Fruit fly (Drosophila melanogaster): ENCODE measurements around the gene Bdbt.

Gene Bdbt

DNA sequence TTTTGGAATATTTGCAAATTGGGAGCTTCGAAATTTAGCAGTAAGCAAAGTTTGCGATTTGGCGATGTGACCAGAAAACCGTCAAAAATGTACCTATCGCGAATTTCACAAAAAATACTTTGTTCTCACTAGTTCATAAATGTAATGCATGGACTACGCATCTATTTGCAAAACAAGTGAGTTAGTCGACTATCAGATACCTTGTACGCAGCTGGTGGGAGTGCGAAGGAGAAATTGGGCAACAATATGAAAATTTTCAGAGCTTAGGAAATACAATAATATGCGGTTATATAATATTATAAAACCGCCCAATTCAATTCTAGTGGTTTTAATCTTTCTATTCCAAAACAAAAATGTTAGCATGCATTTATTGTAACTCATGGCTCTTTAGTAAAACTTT, at the start of gene Bdbt:
Bdbt (minus strand) TSS at position 73 of the 400 bp plus-strand sequence.
- TF ChIP-seq CG11093 (GFP tag; IDR thresholded peaks at IDR 0.05) (no peak), gsb-n (tag; optimal IDR thresholded peaks at IDR 0.05) (no peak), mam (GFP tag; optimal IDR thresholded peaks at IDR 0.05) (peak; percentile 39), CG32767 (GFP tag; IDR thresholded peaks at IDR 0.05) (no peak), tgo (GFP tag; IDR thresholded peaks at IDR 0.05) (no peak), Pdp1 (GFP tag; optimal IDR thresholded peaks at IDR 0.05) (peak; percentile 13 to 94), D (optimal IDR thresholded peaks at IDR 0.05) (no peak), D (GFP tag; optimal IDR thresholded peaks at IDR 0.05) (no peak), CG7987 (GFP tag; optimal IDR thresholded peaks at IDR 0.05) (no peak), CG15073 (GFP tag; optimal IDR thresholded peaks at IDR 0.05) (no peak), oc (tag; optimal IDR thresholded peaks at IDR 0.05) (no peak), CG13296 (GFP tag; optimal IDR thresholded peaks at IDR 0.05) (peak; percentile 15), CG6689 (GFP tag; IDR thresholded peaks at IDR 0.05) (no peak), CG8359 (GFP tag; optimal IDR thresholded peaks at IDR 0.05; ENCODE audit: borderline replicate concordance) (no peak), CG12391 (tag; optimal IDR thresholded peaks at IDR 0.05) (no peak), CrebB (tag; optimal IDR thresholded peaks at IDR 0.05) (no peak), CG7786 (GFP tag; optimal IDR thresholded peaks at IDR 0.05) (no peak), kah (GFP tag; optimal IDR thresholded peaks at IDR 0.05) (no peak), Asciz (GFP tag; optimal IDR thresholded peaks at IDR 0.05) (no peak), CG3838 (GFP tag; optimal IDR thresholded peaks at IDR 0.05) (no peak), hth (optimal IDR thresholded peaks at IDR 0.05) (no peak), Ptx1 (GFP tag; IDR thresholded peaks at IDR 0.05) (no peak), Dek (tag; optimal IDR thresholded peaks at IDR 0.05) (no peak), Taf1 (GFP tag; IDR thresholded peaks at IDR 0.05) (no peak), ttk (GFP tag; IDR thresholded peaks at IDR 0.05) (no peak), CG6854 (GFP tag; optimal IDR thresholded peaks at IDR 0.05) (no peak), CG13894 (tag; optimal IDR thresholded peaks at IDR 0.05) (no peak), CG12236 (GFP tag; optimal IDR thresholded peaks at IDR 0.05) (no peak), CG17802 (tag; optimal IDR thresholded peaks at IDR 0.05) (no peak), CG10274 (GFP tag; optimal IDR thresholded peaks at IDR 0.05) (no peak), Dad (GFP tag; optimal IDR thresholded peaks at IDR 0.05) (peak; percentile 14), CG5953 (GFP tag; IDR thresholded peaks at IDR 0.05) (no peak), HmgD (GFP tag; optimal IDR thresholded peaks at IDR 0.05) (no peak), disco-r (GFP tag; optimal IDR thresholded peaks at IDR 0.05) (no peak), Sry-β (GFP tag; optimal IDR thresholded peaks at IDR 0.05) (no peak), CG2678 (tag; optimal IDR thresholded peaks at IDR 0.05) (no peak), Hr39 (optimal IDR thresholded peaks at IDR 0.05) (no peak), CG6791 (GFP tag; IDR thresholded peaks at IDR 0.05; ENCODE audit: partially characterized antibody) (peak; percentile 95), Neu2 (GFP tag; optimal IDR thresholded peaks at IDR 0.05; ENCODE audit: borderline replicate concordance) (no peak), gcm2 (GFP tag; optimal IDR thresholded peaks at IDR 0.05) (no peak), Med (GFP tag) (peak; percentile 88), CG10979 (tag; optimal IDR thresholded peaks at IDR 0.05) (no peak), pum (GFP tag; optimal IDR thresholded peaks at IDR 0.05) (peak; percentile 4), CG2712 (tag; optimal IDR thresholded peaks at IDR 0.05) (no peak), CG11247 (GFP tag; IDR thresholded peaks at IDR 0.05) (no peak), gce (GFP tag; IDR thresholded peaks at IDR 0.05) (no peak), CG8478 (optimal IDR thresholded peaks at IDR 0.05) (no peak), Dip3 (GFP tag; optimal IDR thresholded peaks at IDR 0.05) (peak; percentile 55), vnd (GFP tag; IDR thresholded peaks at IDR 0.05; ENCODE audit: partially characterized antibody) (peak; percentile 84), CG30403 (GFP tag; optimal IDR thresholded peaks at IDR 0.05) (peak; percentile 39), Aef1 (GFP tag; IDR thresholded peaks at IDR 0.05) (peak; percentile 40; the same call in 2 of the 3 replicates), CG10147 (GFP tag; optimal IDR thresholded peaks at IDR 0.05) (no peak), Atf6 (GFP tag; IDR thresholded peaks at IDR 0.05) (no peak)
